Fruit fly (Drosophila melanogaster): ENCODE results near the gene CG14221.

The CG14221 gene

DNA sequence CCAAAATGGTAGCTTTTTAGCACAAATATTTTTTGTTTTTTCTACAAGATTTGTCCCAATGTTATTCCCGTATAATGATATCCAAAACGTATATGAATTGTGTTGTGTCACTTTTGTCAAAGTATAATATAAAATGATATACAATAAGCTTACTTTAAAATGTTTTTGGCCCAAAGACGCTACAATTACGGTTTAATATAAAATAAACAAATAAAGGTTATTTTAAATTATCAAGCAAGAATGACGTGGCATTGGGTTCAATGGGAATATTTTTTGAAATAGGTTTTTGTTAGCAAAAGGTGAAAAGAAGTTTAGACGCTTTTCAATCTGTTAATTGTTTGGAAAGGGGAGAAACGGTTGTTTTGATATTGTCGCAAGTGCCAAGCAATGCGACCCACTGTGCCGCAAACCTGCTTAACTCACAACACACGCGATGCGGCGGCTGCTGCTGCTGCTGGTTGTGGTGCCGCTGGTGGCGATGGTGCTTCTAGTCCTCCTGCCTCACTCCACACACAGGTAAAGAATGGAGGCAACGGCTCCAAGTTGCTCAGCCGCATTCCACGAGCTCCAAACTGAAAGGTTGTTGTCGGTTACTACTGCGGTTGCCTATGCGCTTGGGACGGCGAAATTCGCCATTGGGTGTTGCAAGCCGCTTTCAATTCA lies 42.3 kb upstream of the CG14221 start (continued):
- TF ChIP-seq CG10631 (GFP tag; optimal IDR thresholded peaks at IDR 0.05) (peak; percentile 40), Met (GFP tag; optimal IDR thresholded peaks at IDR 0.05) (peak; percentile 64), CG6854 (GFP tag; optimal IDR thresholded peaks at IDR 0.05) (no peak), CG3919 (GFP tag; optimal IDR thresholded peaks at IDR 0.05) (peak; percentile 51), Eip75B (GFP tag; optimal IDR thresholded peaks at IDR 0.05) (peak; percentile 35), achi (GFP tag; optimal IDR thresholded peaks at IDR 0.05) (peak; percentile 47), CG16779 (tag; optimal IDR thresholded peaks at IDR 0.05) (no peak), Ets96B (tag; optimal IDR thresholded peaks at IDR 0.05) (peak; percentile 46), CG1621 (tag; optimal IDR thresholded peaks at IDR 0.05) (no peak), fd85E (GFP tag; optimal IDR thresholded peaks at IDR 0.05) (no peak), Sox102F (GFP tag; optimal IDR thresholded peaks at IDR 0.05) (peak; percentile 45), fkh (GFP tag; optimal IDR thresholded peaks at IDR 0.05) (no peak), Hr39 (GFP tag; optimal IDR thresholded peaks at IDR 0.05) (peak; percentile 49), pdm3 (GFP tag; optimal IDR thresholded peaks at IDR 0.05) (peak; percentile 55), CG11294 (GFP tag; IDR thresholded peaks at IDR 0.05) (no peak), Sox15 (GFP tag; optimal IDR thresholded peaks at IDR 0.05) (no peak), CG11762 (GFP tag; optimal IDR thresholded peaks at IDR 0.05; ENCODE audit: insufficient read depth) (peak; percentile 28), net (GFP tag; optimal IDR thresholded peaks at IDR 0.05) (peak; percentile 63), CG10669 (GFP tag; optimal IDR thresholded peaks at IDR 0.05) (no peak), esn (GFP tag; optimal IDR thresholded peaks at IDR 0.05) (peak; percentile 66)

dm6 chrX:19662583-19663195 lies 41.6 kb upstream of the CG14221 start:
- TF ChIP-seq CG34406 (GFP tag; optimal IDR thresholded peaks at IDR 0.05) = no peak
- no peak for TF ChIP-seq vri (GFP tag; optimal IDR thresholded peaks at IDR 0.05)
- TF ChIP-seq CG10669 (GFP tag; optimal IDR thresholded peaks at IDR 0.05) = no peak
- TF ChIP-seq Sox14 (GFP tag; optimal IDR thresholded peaks at IDR 0.05) = no peak
- TF ChIP-seq CG6854 (GFP tag; optimal IDR thresholded peaks at IDR 0.05) = peak; percentile 48
- peak; percentile 11 for TF ChIP-seq CG7368 (GFP tag; optimal IDR thresholded peaks at IDR 0.05)
- TF ChIP-seq CG15336 (GFP tag; IDR thresholded peaks at IDR 0.05) = peak; percentile 37; the same call in 1 of the 2 replicates
- no peak for TF ChIP-seq CG3919 (GFP tag; optimal IDR thresholded peaks at IDR 0.05)
- TF ChIP-seq Eip93F (GFP tag; optimal IDR thresholded peaks at IDR 0.05) = no peak
- TF ChIP-seq CG3032 (tag; optimal IDR thresholded peaks at IDR 0.05) = no peak
- TF ChIP-seq Sox15 (GFP tag; optimal IDR thresholded peaks at IDR 0.05) = no peak
- no peak for TF ChIP-seq CG4318 (GFP tag; optimal IDR thresholded peaks at IDR 0.05)
- TF ChIP-seq dsx (GFP tag; optimal IDR thresholded peaks at IDR 0.05; ENCODE audit: poor library complexity, severe bottlenecking) = peak; percentile 66
- TF ChIP-seq CG6163 (GFP tag; IDR thresholded peaks at IDR 0.05) = peak; percentile 60; the same call in 1 of the 3 replicates
- TF ChIP-seq fkh (GFP tag; optimal IDR thresholded peaks at IDR 0.05) = no peak
- TF ChIP-seq Lpt (GFP tag; optimal IDR thresholded peaks at IDR 0.05) = peak; percentile 20
- TF ChIP-seq eg (GFP tag; IDR thresholded peaks at IDR 0.05) = peak; percentile 53; the same call in 1 of the 3 replicates
- no peak for TF ChIP-seq CG32006 (GFP tag; optimal IDR thresholded peaks at IDR 0.05)

- TF ChIP-seq CG6808 (GFP tag; optimal IDR thresholded peaks at IDR 0.05) (no peak), CG1621 (tag; optimal IDR thresholded peaks at IDR 0.05) (peak; percentile 5), CG6792 (GFP tag; optimal IDR thresholded peaks at IDR 0.05) (no peak), CG3032 (tag; optimal IDR thresholded peaks at IDR 0.05) (peak; percentile 43), Sox15 (GFP tag; optimal IDR thresholded peaks at IDR 0.05) (peak; percentile 55), CG6163 (GFP tag; IDR thresholded peaks at IDR 0.05) (peak; percentile 66; the same call in 2 of the 3 replicates), cyc (GFP tag; optimal IDR thresholded peaks at IDR 0.05) (peak; percentile 71), Eip78C (GFP tag) (peak; percentile 77), esn (GFP tag; optimal IDR thresholded peaks at IDR 0.05) (peak; percentile 58), CG34406 (GFP tag; optimal IDR thresholded peaks at IDR 0.05) (peak; percentile 3), Hr39 (GFP tag; optimal IDR thresholded peaks at IDR 0.05) (peak; percentile 76), CG11902 (GFP tag; optimal IDR thresholded peaks at IDR 0.05) (no peak), CG31627 (GFP tag; optimal IDR thresholded peaks at IDR 0.05) (peak; percentile 74), Sox14 (GFP tag; optimal IDR thresholded peaks at IDR 0.05) (peak; percentile 74), Blimp-1 (GFP tag; optimal IDR thresholded peaks at IDR 0.05) (no peak), eg (GFP tag; IDR thresholded peaks at IDR 0.05) (peak; percentile 33; the same call in 1 of the 3 replicates), Lpt (GFP tag; optimal IDR thresholded peaks at IDR 0.05) (peak; percentile 13), Gug (GFP tag; IDR thresholded peaks at IDR 0.05) (0 out of 2 replicates have a peak, but pooled peaks have one; percentile 32), CG3919 (GFP tag; optimal IDR thresholded peaks at IDR 0.05) (no peak), CG11294 (GFP tag; IDR thresholded peaks at IDR 0.05) (no peak), Ets21C (GFP tag; optimal IDR thresholded peaks at IDR 0.05) (peak; percentile 56), lz (GFP tag; optimal IDR thresholded peaks at IDR 0.05) (peak; percentile 68), CG7368 (GFP tag; optimal IDR thresholded peaks at IDR 0.05) (no peak)
Measured at dm6 chrX:19651757-19652419, 30.8 kb upstream of the CG14221 start, which contains the start of the genes Ranbp21 and Elys. Gene Ranbp21 (minus strand): TSS chrX:19652269. Gene Elys (plus strand): TSS chrX:19652305.
